Worm (Caenorhabditis elegans): ENCODE data around the gene C06A8.6.

DNA sequence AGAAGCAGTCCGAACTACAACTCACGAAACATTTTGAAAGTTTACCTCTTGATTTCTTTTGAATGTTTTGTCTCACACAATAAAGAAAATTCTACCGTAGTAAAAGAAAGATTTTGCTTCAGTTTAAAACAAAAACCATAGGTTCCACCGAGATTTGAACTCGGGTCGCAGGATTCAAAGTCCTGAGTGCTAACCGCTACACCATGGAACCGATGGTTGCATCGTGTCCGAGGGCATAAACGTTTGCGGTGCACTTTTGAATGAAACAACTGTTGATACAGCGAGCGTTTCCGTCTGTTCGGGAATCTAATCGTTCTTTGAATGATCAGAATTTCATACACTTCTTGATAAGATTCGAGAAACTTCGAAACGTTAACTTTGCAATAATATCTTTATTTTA is 15.5 kb upstream of the C06A8.6 start:
- no peak for TF ChIP-seq snpc-4 (tag; optimal IDR thresholded peaks at IDR 0.05)
- no peak for TF ChIP-seq nhr-76 (tag; optimal IDR thresholded peaks at IDR 0.05)
- no peak for TF ChIP-seq unc-39 (tag; optimal IDR thresholded peaks at IDR 0.05)
- TF ChIP-seq nhr-77 (tag; optimal IDR thresholded peaks at IDR 0.05): no peak

All from whole organism, L3 larva.